Worm (Caenorhabditis elegans) whole organism, late embryonic: ENCODE data around the gene K08E5.5.

Experiments used
- C08G9.2 ChIP-seq: sonication (generic microtip); optimal IDR thresholded peaks from 2 replicates; lab custom pipeline; 2016; ENCODE audit warnings: mild to moderate bottlenecking, missing genetic modification characterization, moderate library complexity, missing compliant biosample characterization
- K09A11.1 ChIP-seq: sonication (generic microtip); optimal IDR thresholded peaks from 2 replicates; lab custom pipeline; 2017; ENCODE audit warnings: antibody characterized with exemption, mild to moderate bottlenecking, missing genetic modification characterization, missing compliant biosample characterization; ENCODE audit not compliant: insufficient read depth
- T23F11.4 ChIP-seq: fragments of 200-800 bp; sonication (Bioruptor generic); optimal IDR thresholded peaks from 2 replicates; lab custom pipeline; 2018; ENCODE audit warnings: mild to moderate bottlenecking, missing genetic modification characterization, missing compliant biosample characterization
- ahr-1 ChIP-seq: sonication (generic microtip); optimal IDR thresholded peaks from 2 replicates; lab custom pipeline; 2016; ENCODE audit warnings: missing genetic modification characterization, missing compliant biosample characterization
- ama-1 ChIP-seq: fragments of 150-350 bp; optimal IDR thresholded peaks from 2 replicates; lab custom pipeline; 2014
- ceh-14 ChIP-seq: sonication (generic microtip); optimal IDR thresholded peaks from 2 replicates; lab custom pipeline; 2016; ENCODE audit warnings: missing genotype, missing genetic modification characterization, missing compliant biosample characterization
- ceh-22 ChIP-seq: sonication (generic microtip); optimal IDR thresholded peaks from 2 replicates; lab custom pipeline; 2017; ENCODE audit warnings: missing biosample characterization, missing genetic modification characterization
- ceh-24 ChIP-seq: sonication (generic microtip); optimal IDR thresholded peaks from 2 replicates; lab custom pipeline; 2016; ENCODE audit warnings: mild to moderate bottlenecking, missing genetic modification characterization, missing compliant biosample characterization
- ceh-30 ChIP-seq: fragments of 150-350 bp; optimal IDR thresholded peaks from 2 replicates; lab custom pipeline; 2014; ENCODE audit warnings: missing biosample characterization, missing genetic modification characterization
- ceh-48 ChIP-seq: sonication (generic microtip); optimal IDR thresholded peaks from 2 replicates; lab custom pipeline; 2016; ENCODE audit warnings: missing genetic modification characterization, inconsistent platforms, missing compliant biosample characterization
- dve-1 ChIP-seq: sonication (generic microtip); optimal IDR thresholded peaks from 2 replicates; lab custom pipeline; 2017; ENCODE audit warnings: antibody characterized with exemption, mild to moderate bottlenecking, missing genetic modification characterization, missing compliant biosample characterization
- elt-2 ChIP-seq: sonication (generic microtip); optimal IDR thresholded peaks from 2 replicates; lab custom pipeline; 2016; ENCODE audit warnings: missing genetic modification reagents, missing genetic modification characterization, missing compliant biosample characterization
- elt-4 ChIP-seq: sonication (generic microtip); optimal IDR thresholded peaks from 2 replicates; lab custom pipeline; 2016; ENCODE audit warnings: missing genetic modification characterization, missing compliant biosample characterization
- ets-4 ChIP-seq: sonication (generic microtip); optimal IDR thresholded peaks from 2 replicates; lab custom pipeline; 2016; ENCODE audit warnings: missing genetic modification characterization, missing compliant biosample characterization
- fax-1 ChIP-seq: sonication (generic microtip); optimal IDR thresholded peaks from 2 replicates; lab custom pipeline; 2016; ENCODE audit warnings: missing genotype, missing genetic modification characterization, missing compliant biosample characterization
- fkh-10 ChIP-seq: fragments of 150-350 bp; optimal IDR thresholded peaks from 2 replicates; lab custom pipeline; 2014; ENCODE audit warnings: missing biosample characterization, missing genetic modification reagents, missing genetic modification characterization
- fkh-6 ChIP-seq: sonication (generic microtip); optimal IDR thresholded peaks from 2 replicates; lab custom pipeline; 2016; ENCODE audit warnings: missing genetic modification characterization, missing compliant biosample characterization
- hlh-15 ChIP-seq: sonication (generic microtip); optimal IDR thresholded peaks from 2 replicates; lab custom pipeline; 2016; ENCODE audit warnings: missing genetic modification characterization, missing compliant biosample characterization
- hlh-30 ChIP-seq: sonication (generic microtip); optimal IDR thresholded peaks from 2 replicates; lab custom pipeline; 2017; ENCODE audit warnings: antibody characterized with exemption, missing genetic modification characterization, missing compliant biosample characterization; ENCODE audit not compliant: insufficient read depth
- hlh-6 ChIP-seq: sonication (generic microtip); optimal IDR thresholded peaks from 2 replicates; lab custom pipeline; 2016; ENCODE audit warnings: missing genotype, missing genetic modification characterization, missing compliant biosample characterization
- hlh-8 ChIP-seq: sonication (generic microtip); optimal IDR thresholded peaks from 2 replicates; lab custom pipeline; 2016; ENCODE audit warnings: missing genotype, missing genetic modification characterization, missing compliant biosample characterization
- madf-2 ChIP-seq: sonication (generic microtip); optimal IDR thresholded peaks from 2 replicates; lab custom pipeline; 2017; ENCODE audit warnings: missing genetic modification characterization, missing compliant biosample characterization
- nfya-1 ChIP-seq: sonication (generic microtip); optimal IDR thresholded peaks from 2 replicates; lab custom pipeline; 2017; ENCODE audit warnings: missing genetic modification characterization, mild to moderate bottlenecking, missing compliant biosample characterization, antibody characterized with exemption, moderate library complexity
- nhr-11 ChIP-seq: fragments of 150-350 bp; optimal IDR thresholded peaks from 2 replicates; lab custom pipeline; 2014; ENCODE audit warnings: missing biosample characterization, missing genetic modification characterization
- odd-2 ChIP-seq: sonication (generic microtip); optimal IDR thresholded peaks from 2 replicates; lab custom pipeline; 2017; ENCODE audit warnings: antibody characterized with exemption, mild to moderate bottlenecking, missing genetic modification characterization, missing compliant biosample characterization
- pat-9 ChIP-seq: fragments of 200-800 bp; sonication (Bioruptor generic); optimal IDR thresholded peaks from 2 replicates; lab custom pipeline; 2018; ENCODE audit warnings: mild to moderate bottlenecking, missing genetic modification characterization, moderate library complexity, missing compliant biosample characterization
- pqm-1 ChIP-seq: sonication (generic microtip); optimal IDR thresholded peaks from 2 replicates; lab custom pipeline; 2016; ENCODE audit warnings: missing genetic modification characterization, missing compliant biosample characterization
- pros-1 ChIP-seq: fragments of 150-350 bp; optimal IDR thresholded peaks from 2 replicates; lab custom pipeline; 2014; ENCODE audit warnings: missing biosample characterization, missing genetic modification reagents, missing genetic modification characterization
- ref-2 ChIP-seq: sonication (generic microtip); optimal IDR thresholded peaks from 2 replicates; lab custom pipeline; 2016; ENCODE audit warnings: missing genetic modification characterization, missing compliant biosample characterization
- sdc-2 ChIP-seq: sonication (generic microtip); optimal IDR thresholded peaks from 2 replicates; lab custom pipeline; 2016; ENCODE audit warnings: missing genotype, missing genetic modification characterization, missing compliant biosample characterization
- syd-9 ChIP-seq: sonication (generic microtip); optimal IDR thresholded peaks from 2 replicates; lab custom pipeline; 2016; ENCODE audit warnings: mild to moderate bottlenecking, missing genetic modification characterization, moderate library complexity, missing compliant biosample characterization
- unc-3 ChIP-seq, 2 experiments: fragments of 200-800 bp in 1 of 2; sonication (Bioruptor generic) in 1 of 2; sonication (generic microtip) in 1 of 2; conservative IDR thresholded peaks in 1 of 2; optimal IDR thresholded peaks in 1 of 2; 2 replicates each; pipeline versions ENCODE4 v1.3.6 to Lab custom; 2016 to 2022; ENCODE audit warnings: missing compliant biosample characterization in 2 of 2, missing genetic modification characterization in 2 of 2, missing genetic modification reagents in 1 of 2
- unc-42 ChIP-seq: sonication (generic microtip); optimal IDR thresholded peaks from 2 replicates; lab custom pipeline; 2016; ENCODE audit warnings: missing genotype, missing genetic modification characterization, missing compliant biosample characterization
- zip-5 ChIP-seq: sonication (generic microtip); optimal IDR thresholded peaks from 2 replicates; lab custom pipeline; 2016; ENCODE audit warnings: missing genetic modification characterization, missing compliant biosample characterization
- ztf-16 ChIP-seq: sonication (generic microtip); optimal IDR thresholded peaks from 2 replicates; lab custom pipeline; 2017; ENCODE audit warnings: missing genetic modification characterization, missing compliant biosample characterization

Gene K08E5.5

DNA sequence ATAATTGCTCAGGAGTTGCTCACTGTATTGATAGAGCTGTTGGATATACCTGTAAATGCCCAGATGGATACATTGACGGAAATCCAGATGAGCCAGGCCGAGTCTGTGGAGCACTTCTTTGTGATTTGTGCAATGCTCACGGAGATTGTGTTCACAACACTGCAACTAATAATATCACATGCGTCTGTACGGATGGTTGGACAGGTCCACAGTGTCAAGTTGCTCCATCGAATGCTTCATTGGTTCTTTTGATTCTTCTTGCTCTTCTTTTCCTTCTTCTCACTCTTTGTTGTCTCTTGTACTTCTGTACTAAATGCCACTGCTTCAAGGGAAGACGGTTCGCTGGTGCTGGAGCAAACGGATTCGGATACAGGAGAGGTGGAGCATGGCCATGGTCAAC, 21.6 kb upstream of the K08E5.5 start:
- TF ChIP-seq nhr-11: no peak
- no peak for TF ChIP-seq elt-4 (tag; lab: Kevin White, UChicago)
- TF ChIP-seq fax-1: no peak
- no peak for TF ChIP-seq ceh-30
- no peak for TF ChIP-seq ceh-14
- TF ChIP-seq T23F11.4: no peak
- TF ChIP-seq pros-1 (tag; lab: Kevin White, UChicago): no peak
- no peak for TF ChIP-seq pqm-1 (tag; lab: Kevin White, UChicago)
- TF ChIP-seq sdc-2: no peak
- TF ChIP-seq hlh-6 (tag; lab: Kevin White, UChicago): no peak
- TF ChIP-seq ceh-24: no peak
- TF ChIP-seq madf-2 (tag; lab: Kevin White, UChicago): no peak
- TF ChIP-seq ceh-22 (tag; lab: Kevin White, UChicago): no peak
- TF ChIP-seq ref-2 (tag; lab: Kevin White, UChicago): no peak
- no peak for TF ChIP-seq ama-1 (lab: Kevin White, UChicago)
- TF ChIP-seq fkh-6 (tag; lab: Kevin White, UChicago): no peak

DNA sequence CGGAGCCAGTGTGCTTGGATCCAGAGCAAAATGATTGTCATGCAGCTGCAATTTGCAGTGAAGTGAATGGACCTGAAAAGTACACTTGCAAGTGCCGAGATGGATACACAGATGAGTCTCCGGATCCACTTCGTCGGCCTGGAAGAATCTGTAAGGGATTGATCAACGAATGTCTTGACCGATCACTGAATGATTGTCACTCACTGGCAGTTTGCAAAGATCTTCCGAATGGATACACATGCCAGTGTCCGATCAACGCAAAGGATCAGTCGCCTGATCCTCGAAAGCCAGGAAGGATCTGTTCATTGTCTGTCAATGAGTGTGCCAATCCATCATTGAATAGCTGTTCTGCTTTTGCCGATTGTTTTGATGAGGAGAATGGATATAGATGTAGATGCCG, 19.2 kb upstream of the K08E5.5 start:
- TF ChIP-seq C08G9.2 (tag; lab: Kevin White, UChicago) (no peak), zip-5 (tag; lab: Kevin White, UChicago) (no peak), unc-3 (GFP tag; conservative IDR thresholded peaks at IDR 0.05; lab: Robert Waterston, UW) (no peak), unc-3 (tag; optimal IDR thresholded peaks at IDR 0.05; lab: Kevin White, UChicago) (no peak), ztf-16 (tag; lab: Kevin White, UChicago) (no peak), ceh-22 (tag; lab: Kevin White, UChicago) (no peak), pat-9 (tag; lab: Kevin White, UChicago) (no peak), hlh-30 (no peak), hlh-6 (tag; lab: Kevin White, UChicago) (no peak), pros-1 (tag; lab: Kevin White, UChicago) (no peak), hlh-15 (tag; lab: Kevin White, UChicago) (no peak), syd-9 (no peak), nfya-1 (tag; lab: Kevin White, UChicago) (no peak), K09A11.1 (tag; lab: Kevin White, UChicago) (no peak), ceh-48 (tag; lab: Kevin White, UChicago) (no peak), elt-2 (tag; lab: Kevin White, UChicago) (no peak), fkh-10 (GFP tag; lab: Kevin White, UChicago) (no peak), odd-2 (tag; lab: Kevin White, UChicago) (no peak), hlh-8 (tag; lab: Kevin White, UChicago) (no peak)
- TF ChIP-seq, all 69 proteins: peak for 0

DNA sequence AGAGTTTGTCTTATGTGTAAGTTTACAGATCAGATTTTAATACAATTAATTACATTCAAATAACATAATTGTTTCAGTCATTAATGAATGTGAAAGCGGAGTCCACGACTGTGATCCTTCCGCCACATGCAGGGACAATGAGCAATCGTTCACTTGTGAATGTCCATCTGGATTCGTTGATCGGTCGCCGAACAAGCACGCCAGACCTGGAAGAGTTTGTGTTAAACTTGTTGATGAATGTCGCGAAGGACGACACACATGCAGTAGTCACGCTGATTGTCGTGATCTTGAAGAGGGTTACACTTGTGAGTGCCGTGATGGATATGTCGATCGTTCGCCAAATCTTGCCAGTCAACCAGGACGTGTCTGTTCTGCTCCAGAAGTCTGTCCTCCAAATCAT, 18.3 kb upstream of the K08E5.5 start:
- TF ChIP-seq hlh-6 (tag; lab: Kevin White, UChicago) (no peak), dve-1 (tag; lab: Kevin White, UChicago) (no peak), fkh-10 (GFP tag; lab: Kevin White, UChicago) (no peak), ceh-48 (tag; lab: Kevin White, UChicago) (no peak), pros-1 (tag; lab: Kevin White, UChicago) (no peak), unc-42 (tag; lab: Kevin White, UChicago) (no peak), unc-3 (GFP tag; conservative IDR thresholded peaks at IDR 0.05; lab: Robert Waterston, UW) (no peak), unc-3 (tag; optimal IDR thresholded peaks at IDR 0.05; lab: Kevin White, UChicago) (no peak)
- TF ChIP-seq, all 69 proteins: peak for 0

DNA sequence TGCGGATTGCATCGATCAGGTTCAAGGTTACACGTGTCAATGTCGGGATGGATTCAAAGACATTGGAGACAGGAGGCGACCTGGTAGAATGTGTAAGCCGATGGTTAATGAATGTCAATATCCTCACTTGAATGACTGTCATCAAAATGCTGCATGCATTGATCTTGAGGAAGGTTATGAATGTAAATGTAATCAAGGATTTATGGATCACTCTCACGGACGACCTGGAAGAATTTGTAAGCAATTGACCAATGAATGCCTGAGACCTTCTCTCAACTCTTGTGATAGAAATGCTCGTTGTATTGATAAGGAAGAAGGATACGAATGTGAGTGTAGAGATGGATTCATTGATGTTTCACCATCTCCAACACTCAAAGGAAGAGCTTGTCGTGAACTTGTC, 17.7 kb upstream of the K08E5.5 start:
- TF ChIP-seq ahr-1 (tag; lab: Kevin White, UChicago) (no peak), elt-4 (tag; lab: Kevin White, UChicago) (no peak), ets-4 (tag; lab: Kevin White, UChicago) (no peak)
